Worm (Caenorhabditis elegans) whole organism, L1 larva: ENCODE data around the gene best-7.

Source experiments
- ces-1 ChIP-seq: fragments of 150-350 bp; optimal IDR thresholded peaks from 2 replicates; lab custom pipeline; 2014; ENCODE audit warnings: missing biosample characterization, missing genetic modification reagents, missing genetic modification characterization
- dpl-1 ChIP-seq, 3 experiments: fragments of 150-350 bp in 2 of 3; sonication (generic microtip) in 1 of 3; optimal IDR thresholded peaks; 2 replicates each; lab custom pipeline; 2014 to 2017; ENCODE audit warnings: missing biosample characterization in 3 of 3, missing genetic modification characterization in 3 of 3, missing genetic modification reagents in 3 of 3
- lin-39 ChIP-seq: fragments of 150-350 bp; optimal IDR thresholded peaks from 2 replicates; lab custom pipeline; 2014; ENCODE audit warnings: missing biosample characterization, missing genetic modification reagents, missing genetic modification characterization
- nhr-12 ChIP-seq: sonication (generic microtip); optimal IDR thresholded peaks from 2 replicates; lab custom pipeline; 2017; ENCODE audit warnings: missing biosample characterization, missing genetic modification characterization
- snpc-4 ChIP-seq: fragments of 150-350 bp; optimal IDR thresholded peaks from 2 replicates; lab custom pipeline; 2014; ENCODE audit warnings: missing biosample characterization, missing genetic modification characterization
- sox-4 ChIP-seq: sonication (generic microtip); optimal IDR thresholded peaks from 2 replicates; lab custom pipeline; 2016; ENCODE audit warnings: missing genetic modification characterization, missing compliant biosample characterization
- unc-30 ChIP-seq: sonication (generic microtip); optimal IDR thresholded peaks from 2 replicates; lab custom pipeline; 2017; ENCODE audit warnings: missing biosample characterization, missing genetic modification characterization

DNA sequence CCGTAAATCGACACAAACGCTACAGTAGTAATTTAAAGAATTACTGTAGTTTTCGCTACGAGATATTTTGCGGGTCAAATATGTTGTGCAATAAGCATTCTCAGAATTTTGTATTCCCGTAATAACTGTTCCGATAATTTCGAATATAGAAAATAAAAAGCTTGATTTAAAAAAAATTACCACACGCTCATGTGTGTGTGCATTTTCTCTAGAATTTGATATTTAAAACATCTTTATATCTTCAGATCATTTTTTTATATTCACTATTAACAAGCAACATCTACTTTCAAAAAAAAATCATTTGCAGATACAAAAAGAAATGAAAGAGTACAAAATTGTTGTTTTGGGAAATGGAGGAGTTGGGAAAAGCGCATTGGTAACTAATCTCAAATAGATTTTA is 53.1 kb downstream of the best-7 start, which contains the start of gene rap-3:
- TF ChIP-seq ces-1 (GFP tag; lab: Kevin White, UChicago): no peak
- TF ChIP-seq nhr-12 (tag; lab: Kevin White, UChicago): no peak
- no peak for TF ChIP-seq snpc-4 (tag; lab: Kevin White, UChicago)
- no peak for TF ChIP-seq dpl-1 (GFP tag; optimal IDR thresholded peaks at IDR 0.05; lab: Kevin White, UChicago)
- no peak for TF ChIP-seq sox-4 (tag; lab: Kevin White, UChicago)
- no peak for TF ChIP-seq lin-39
- no peak for TF ChIP-seq unc-30 (tag; lab: Kevin White, UChicago)
